Worm (Caenorhabditis elegans) whole organism, young adult: ENCODE measurements around the gene nhr-104.

ENCODE experiments used
- B0035.1 ChIP-seq: sonication (generic microtip); optimal IDR thresholded peaks from 2 replicates; lab custom pipeline; 2016; ENCODE audit warnings: missing genetic modification characterization, mild to moderate bottlenecking, missing compliant biosample characterization, missing genotype, missing genetic modification reagents
- B0336.3 ChIP-seq: fragments of 200-800 bp; sonication (Bioruptor generic); IDR thresholded peaks from 2 replicates; pipeline ENCODE4 v1.3.6; 2022; ENCODE audit warnings: missing genetic modification characterization, missing compliant biosample characterization
- C06A6.2 ChIP-seq: fragments of 200-800 bp; sonication (Bioruptor generic); conservative IDR thresholded peaks from 2 replicates; pipeline ENCODE4 v1.3.6; 2022; ENCODE audit warnings: missing genetic modification characterization, missing compliant biosample characterization
- D2030.7 ChIP-seq: fragments of 200-800 bp; sonication (Bioruptor generic); IDR thresholded peaks from 2 replicates; pipeline ENCODE4 v1.3.6; 2022; ENCODE audit warnings: missing genetic modification reagents, missing genetic modification characterization, missing compliant biosample characterization
- F10E7.11 ChIP-seq: sonication (generic microtip); optimal IDR thresholded peaks from 2 replicates; lab custom pipeline; 2017; ENCODE audit warnings: mild to moderate bottlenecking, missing genetic modification characterization, moderate library complexity, missing compliant biosample characterization
- F33H1.4 ChIP-seq: fragments of 200-800 bp; sonication (Bioruptor generic); IDR thresholded peaks from 2 replicates; pipeline ENCODE4 v1.3.6; 2022; ENCODE audit warnings: missing genetic modification reagents, missing genetic modification characterization, missing compliant biosample characterization
- F37B4.10 ChIP-seq: fragments of 200-800 bp; sonication (Bioruptor generic); IDR thresholded peaks from 2 replicates; pipeline ENCODE4 v1.3.6; 2022; ENCODE audit warnings: missing genetic modification characterization, missing compliant biosample characterization
- K11D2.4 ChIP-seq: fragments of 200-800 bp; sonication (Bioruptor generic); IDR thresholded peaks from 2 replicates; pipeline ENCODE4 v1.3.6; 2022; ENCODE audit warnings: missing genetic modification reagents, missing genetic modification characterization, missing compliant biosample characterization
- Y67H2A.10 ChIP-seq: fragments of 200-800 bp; sonication (Bioruptor generic); conservative IDR thresholded peaks from 2 replicates; pipeline ENCODE4 v1.3.6; 2022; ENCODE audit warnings: missing genetic modification reagents, missing genetic modification characterization, missing compliant biosample characterization
- ama-1 ChIP-seq, 3 experiments: fragments of 150-350 bp in 1 of 3; sonication (generic microtip) in 2 of 3; optimal IDR thresholded peaks; 2 replicates each; lab custom pipeline; 2014 to 2018; ENCODE audit warnings: missing biosample characterization in 2 of 3, missing genetic modification characterization in 2 of 3, missing genetic modification reagents in 2 of 3
- aptf-2 ChIP-seq: fragments of 200-800 bp; sonication (Bioruptor generic); conservative IDR thresholded peaks from 2 replicates; pipeline ENCODE4 v1.3.6; 2022; ENCODE audit warnings: missing genetic modification reagents, missing genetic modification characterization, missing compliant biosample characterization
- aptf-3 ChIP-seq: fragments of 200-800 bp; sonication (Bioruptor generic); IDR thresholded peaks from 2 replicates; pipeline ENCODE4 v1.3.6; 2022; ENCODE audit warnings: missing genetic modification characterization, missing compliant biosample characterization
- athp-1 ChIP-seq: sonication (generic microtip); optimal IDR thresholded peaks from 2 replicates; lab custom pipeline; 2017; ENCODE audit warnings: mild to moderate bottlenecking, missing genetic modification characterization, missing compliant biosample characterization
- attf-3 ChIP-seq: fragments of 200-800 bp; sonication (Bioruptor generic); conservative IDR thresholded peaks from 2 replicates; pipeline ENCODE4 v1.3.6; 2022; ENCODE audit warnings: missing genetic modification reagents, missing genetic modification characterization, missing compliant biosample characterization
- attf-5 ChIP-seq: fragments of 200-800 bp; sonication (Bioruptor generic); optimal IDR thresholded peaks from 2 replicates; lab custom pipeline; 2018; ENCODE audit warnings: mild to moderate bottlenecking, missing genetic modification characterization, missing compliant biosample characterization
- ccch-3 ChIP-seq: fragments of 200-800 bp; sonication (Bioruptor generic); optimal IDR thresholded peaks from 2 replicates; lab custom pipeline; 2018; ENCODE audit warnings: mild to moderate bottlenecking, missing genetic modification characterization, missing compliant biosample characterization
- cebp-1 ChIP-seq, 2 experiments: fragments of 200-800 bp in 1 of 2; sonication (Bioruptor generic) in 1 of 2; sonication (generic microtip) in 1 of 2; IDR thresholded peaks in 1 of 2; optimal IDR thresholded peaks in 1 of 2; 2 replicates each; pipeline versions ENCODE4 v1.3.6 to Lab custom; 2017 to 2022; ENCODE audit warnings: missing compliant biosample characterization in 2 of 2, missing genetic modification characterization in 2 of 2, mild to moderate bottlenecking in 1 of 2, missing genetic modification reagents in 1 of 2, moderate library complexity in 1 of 2
- ceh-100 ChIP-seq: fragments of 200-800 bp; sonication (Bioruptor generic); IDR thresholded peaks from 2 replicates; pipeline ENCODE4 v1.3.6; 2022; ENCODE audit warnings: missing genetic modification reagents, missing genetic modification characterization, missing compliant biosample characterization
- chd-7 ChIP-seq: sonication (generic microtip); optimal IDR thresholded peaks from 2 replicates; lab custom pipeline; 2016; ENCODE audit warnings: mild to moderate bottlenecking, missing genetic modification characterization, moderate library complexity, missing compliant biosample characterization
- die-1 ChIP-seq: sonication (generic microtip); optimal IDR thresholded peaks from 2 replicates; lab custom pipeline; 2016; ENCODE audit warnings: missing genotype, mild to moderate bottlenecking, missing genetic modification characterization, missing compliant biosample characterization
- dpff-1 ChIP-seq: sonication (generic microtip); optimal IDR thresholded peaks from 2 replicates; lab custom pipeline; 2017; ENCODE audit warnings: mild to moderate bottlenecking, missing genetic modification characterization, missing compliant biosample characterization
- him-1 ChIP-seq: sonication (generic microtip); optimal IDR thresholded peaks from 2 replicates; lab custom pipeline; 2016; ENCODE audit warnings: missing genotype, missing genetic modification reagents, missing genetic modification characterization, missing compliant biosample characterization
- hlh-12 ChIP-seq: sonication (generic microtip); optimal IDR thresholded peaks from 2 replicates; lab custom pipeline; 2016; ENCODE audit warnings: missing genetic modification characterization, missing compliant biosample characterization
- hmg-1.2 ChIP-seq: fragments of 200-800 bp; sonication (Bioruptor generic); IDR thresholded peaks from 2 replicates; pipeline ENCODE4 v1.3.6; 2022; ENCODE audit warnings: missing genetic modification reagents, missing genetic modification characterization, missing compliant biosample characterization
- hrde-1 ChIP-seq: sonication (generic microtip); optimal IDR thresholded peaks from 2 replicates; lab custom pipeline; 2016; ENCODE audit warnings: missing genetic modification characterization, mild to moderate bottlenecking, missing compliant biosample characterization, moderate library complexity, missing genotype, missing genetic modification reagents, borderline replicate concordance
- lag-1 ChIP-seq: fragments of 200-800 bp; sonication (Bioruptor generic); IDR thresholded peaks from 2 replicates; pipeline ENCODE4 v1.3.6; 2022; ENCODE audit warnings: missing genetic modification reagents, missing genetic modification characterization, missing compliant biosample characterization
- let-526 ChIP-seq: fragments of 200-800 bp; sonication (Bioruptor generic); IDR thresholded peaks from 2 replicates; pipeline ENCODE4 v1.3.6; 2022; ENCODE audit warnings: missing genetic modification reagents, missing genetic modification characterization, missing compliant biosample characterization
- lin-26 ChIP-seq: fragments of 200-800 bp; sonication (Bioruptor generic); IDR thresholded peaks from 2 replicates; pipeline ENCODE4 v1.3.6; 2022; ENCODE audit warnings: missing genetic modification reagents, missing genetic modification characterization, missing compliant biosample characterization
- lin-40 ChIP-seq: sonication (generic microtip); optimal IDR thresholded peaks from 2 replicates; lab custom pipeline; 2016; ENCODE audit warnings: missing genetic modification characterization, mild to moderate bottlenecking, missing compliant biosample characterization, missing genotype, missing genetic modification reagents
- lsy-27 ChIP-seq: sonication (generic microtip); optimal IDR thresholded peaks from 2 replicates; lab custom pipeline; 2017; ENCODE audit warnings: missing genetic modification characterization, mild to moderate bottlenecking, missing compliant biosample characterization, antibody characterized with exemption, missing genotype, borderline replicate concordance; ENCODE audit not compliant: insufficient read depth
- madf-3 ChIP-seq: fragments of 200-800 bp; sonication (Bioruptor generic); IDR thresholded peaks from 2 replicates; pipeline ENCODE4 v1.3.6; 2022; ENCODE audit warnings: missing genetic modification reagents, missing genetic modification characterization, missing compliant biosample characterization
- madf-6 ChIP-seq: fragments of 200-800 bp; sonication (Bioruptor generic); IDR thresholded peaks from 2 replicates; pipeline ENCODE4 v1.3.6; 2022; ENCODE audit warnings: missing genetic modification reagents, missing genetic modification characterization, missing compliant biosample characterization
- madf-8 ChIP-seq: fragments of 200-800 bp; sonication (Bioruptor generic); conservative IDR thresholded peaks from 2 replicates; pipeline ENCODE4 v1.3.6; 2022; ENCODE audit warnings: missing genetic modification reagents, missing genetic modification characterization, missing compliant biosample characterization
- mcd-1 ChIP-seq: fragments of 200-800 bp; sonication (Bioruptor generic); IDR thresholded peaks from 2 replicates; pipeline ENCODE4 v1.3.6; 2022; ENCODE audit warnings: missing genetic modification reagents, missing genetic modification characterization, missing compliant biosample characterization
- nfyb-1 ChIP-seq: fragments of 200-800 bp; sonication (Bioruptor generic); IDR thresholded peaks from 2 replicates; pipeline ENCODE4 v1.3.6; 2022; ENCODE audit warnings: missing genetic modification reagents, missing genetic modification characterization, missing compliant biosample characterization
- nhr-120 ChIP-seq: fragments of 200-800 bp; sonication (Bioruptor generic); IDR thresholded peaks from 2 replicates; pipeline ENCODE4 v1.3.6; 2022; ENCODE audit warnings: missing genetic modification characterization, missing compliant biosample characterization
- nhr-80 ChIP-seq: sonication (generic microtip); optimal IDR thresholded peaks from 2 replicates; lab custom pipeline; 2016; ENCODE audit warnings: missing genetic modification characterization, missing compliant biosample characterization
- repo-1 ChIP-seq: sonication (generic microtip); optimal IDR thresholded peaks from 2 replicates; lab custom pipeline; 2017; ENCODE audit warnings: mild to moderate bottlenecking, missing genetic modification characterization, missing compliant biosample characterization
- sea-2 ChIP-seq: fragments of 200-800 bp; sonication (Bioruptor generic); IDR thresholded peaks from 2 replicates; pipeline ENCODE4 v1.3.6; 2022; ENCODE audit warnings: missing genetic modification characterization, missing compliant biosample characterization
- snpc-1.1 ChIP-seq: sonication (generic microtip); optimal IDR thresholded peaks from 2 replicates; lab custom pipeline; 2017; ENCODE audit warnings: missing genetic modification characterization, mild to moderate bottlenecking, missing compliant biosample characterization, antibody characterized with exemption, moderate library complexity, missing genotype, missing genetic modification reagents; ENCODE audit not compliant: insufficient read depth
- snpc-3.4 ChIP-seq: sonication (generic microtip); optimal IDR thresholded peaks from 2 replicates; lab custom pipeline; 2017; ENCODE audit warnings: missing genetic modification characterization, mild to moderate bottlenecking, missing compliant biosample characterization, antibody characterized with exemption, moderate library complexity, missing genotype, missing genetic modification reagents
- sptf-2 ChIP-seq: fragments of 200-800 bp; sonication (Bioruptor generic); optimal IDR thresholded peaks from 2 replicates; lab custom pipeline; 2018; ENCODE audit warnings: mild to moderate bottlenecking, missing genetic modification characterization, missing compliant biosample characterization
- tbx-9 ChIP-seq: sonication (generic microtip); optimal IDR thresholded peaks from 2 replicates; lab custom pipeline; 2016; ENCODE audit warnings: borderline replicate concordance, missing genetic modification characterization, inconsistent platforms, missing compliant biosample characterization
- unc-130 ChIP-seq: sonication (generic microtip); optimal IDR thresholded peaks from 2 replicates; lab custom pipeline; 2016; ENCODE audit warnings: missing genetic modification reagents, missing genetic modification characterization, missing compliant biosample characterization
- unc-62 ChIP-seq: fragments of 150-350 bp; optimal IDR thresholded peaks from 2 replicates; lab custom pipeline; 2014; ENCODE audit warnings: missing biosample characterization, missing genetic modification reagents, missing genetic modification characterization
- ztf-18 ChIP-seq: sonication (generic microtip); optimal IDR thresholded peaks from 2 replicates; lab custom pipeline; 2016; ENCODE audit warnings: missing genotype, mild to moderate bottlenecking, missing genetic modification characterization, missing compliant biosample characterization
- ztf-28 ChIP-seq: fragments of 200-800 bp; sonication (Bioruptor generic); IDR thresholded peaks from 2 replicates; pipeline ENCODE4 v1.3.6; 2022; ENCODE audit warnings: missing genetic modification reagents, missing genetic modification characterization, missing compliant biosample characterization
- ztf-3 ChIP-seq: fragments of 200-800 bp; sonication (Bioruptor generic); optimal IDR thresholded peaks from 2 replicates; lab custom pipeline; 2018; ENCODE audit warnings: mild to moderate bottlenecking, missing genetic modification characterization, missing compliant biosample characterization

The nhr-104 gene

DNA sequence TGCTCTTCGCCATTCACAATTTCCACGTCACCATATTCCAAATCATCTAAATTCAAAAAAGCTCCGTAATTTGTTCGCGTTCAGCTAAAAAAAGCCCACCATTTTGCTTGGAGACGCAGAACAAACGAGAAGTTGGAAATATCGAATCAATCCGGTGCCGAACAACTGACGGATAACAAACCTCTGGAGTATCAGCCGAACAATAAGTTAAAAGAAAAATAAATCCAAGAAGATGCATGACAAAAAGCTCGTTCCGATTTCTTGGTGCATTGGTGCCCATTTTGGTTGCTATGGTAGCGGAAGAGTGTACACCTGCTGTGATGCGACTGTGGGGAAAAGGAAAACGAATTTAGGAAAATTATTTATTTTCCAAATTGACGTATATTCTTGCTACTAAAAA, 40.9 kb downstream of the nhr-104 start, which contains the start of gene tctn-1:
Gene tctn-1, minus strand, starts transcription at position 280 of the 400 bp plus-strand sequence.
- TF ChIP-seq aptf-2 (GFP tag; lab: Robert Waterston, UW) (no peak), nhr-120 (GFP tag; lab: Robert Waterston, UW) (no peak), unc-130 (GFP tag; lab: Kevin White, UChicago) (no peak), cebp-1 (GFP tag; IDR thresholded peaks at IDR 0.05; lab: Robert Waterston, UW) (no peak), cebp-1 (tag; optimal IDR thresholded peaks at IDR 0.05; lab: Kevin White, UChicago) (no peak), D2030.7 (GFP tag; lab: Robert Waterston, UW) (no peak; the same call in 1 of the 2 replicates), aptf-3 (no peak), lin-26 (0 out of 2 replicates have a peak, but pooled peaks have one; percentile 24), ceh-100 (GFP tag; lab: Robert Waterston, UW) (no peak), B0035.1 (no peak), hrde-1 (tag; lab: Kevin White, UChicago) (peak; percentile 51), ztf-28 (no peak), B0336.3 (GFP tag; lab: Robert Waterston, UW) (no peak), attf-3 (GFP tag; lab: Robert Waterston, UW) (no peak), unc-62 (GFP tag; lab: Kevin White, UChicago) (no peak), dpff-1 (tag; lab: Kevin White, UChicago) (no peak), lag-1 (no peak), K11D2.4 (GFP tag; lab: Robert Waterston, UW) (no peak), let-526 (no peak), snpc-3.4 (tag; lab: Kevin White, UChicago) (peak; percentile 11), nfyb-1 (no peak), sea-2 (GFP tag; lab: Robert Waterston, UW) (no peak), repo-1 (tag; lab: Kevin White, UChicago) (peak; percentile 69), C06A6.2 (no peak), hmg-1.2 (peak; percentile 22; the same call in 1 of the 2 replicates), mcd-1 (GFP tag; lab: Robert Waterston, UW) (peak; percentile 23; the same call in 1 of the 2 replicates), snpc-1.1 (tag; lab: Kevin White, UChicago) (no peak), sptf-2 (GFP tag; lab: Kevin White, UChicago) (no peak), tbx-9 (tag; lab: Kevin White, UChicago) (no peak), hlh-12 (tag; lab: Kevin White, UChicago) (no peak), F37B4.10 (GFP tag; lab: Robert Waterston, UW) (no peak), ama-1 (optimal IDR thresholded peaks at IDR 0.05; lab: Kevin White, UChicago) (peak; percentile 25), ama-1 (GFP tag; optimal IDR thresholded peaks at IDR 0.05; lab: Kevin White, UChicago) (peak in 1 of 2 experiments; percentile 51), F33H1.4 (GFP tag; lab: Robert Waterston, UW) (no peak), ccch-3 (GFP tag; lab: Kevin White, UChicago) (no peak), die-1 (tag; lab: Kevin White, UChicago) (no peak), madf-6 (GFP tag; lab: Robert Waterston, UW) (peak; percentile 16; the same call in 1 of the 2 replicates), him-1 (no peak), attf-5 (peak; percentile 17), ztf-18 (no peak), F10E7.11 (peak; percentile 11), madf-8 (GFP tag; lab: Robert Waterston, UW) (no peak), nhr-80 (no peak), ztf-3 (no peak), lsy-27 (tag; lab: Kevin White, UChicago) (no peak), chd-7 (tag; lab: Kevin White, UChicago) (no peak), athp-1 (tag; lab: Kevin White, UChicago) (no peak), lin-40 (tag; lab: Kevin White, UChicago) (no peak), madf-3 (GFP tag; lab: Robert Waterston, UW) (no peak), Y67H2A.10 (GFP tag; lab: Robert Waterston, UW) (no peak)
